Worm (Caenorhabditis elegans) whole organism, young adult: ENCODE results near the gene nep-4.

Experiments used
- akir-1 ChIP-seq: fragments of 200-800 bp; sonication (Bioruptor generic); optimal IDR thresholded peaks from 2 replicates; lab custom pipeline; 2018; ENCODE audit warnings: mild to moderate bottlenecking, missing genetic modification characterization, moderate library complexity, missing compliant biosample characterization
- ama-1 ChIP-seq, 3 experiments: fragments of 150-350 bp in 1 of 3; sonication (generic microtip) in 2 of 3; optimal IDR thresholded peaks; 2 replicates each; lab custom pipeline; 2014 to 2018; ENCODE audit warnings: missing biosample characterization in 2 of 3, missing genetic modification characterization in 2 of 3, missing genetic modification reagents in 2 of 3
- dpl-1 ChIP-seq: fragments of 150-350 bp; optimal IDR thresholded peaks from 2 replicates; lab custom pipeline; 2014; ENCODE audit warnings: missing biosample characterization, missing genetic modification reagents, missing genetic modification characterization
- ets-4 ChIP-seq: fragments of 200-800 bp; sonication (Bioruptor generic); optimal IDR thresholded peaks from 2 replicates; lab custom pipeline; 2018; ENCODE audit warnings: mild to moderate bottlenecking, missing genetic modification characterization, missing compliant biosample characterization
- fkh-3 ChIP-seq: sonication (generic microtip); optimal IDR thresholded peaks from 2 replicates; lab custom pipeline; 2016; ENCODE audit warnings: mild to moderate bottlenecking, missing genetic modification characterization, missing compliant biosample characterization
- him-1 ChIP-seq: sonication (generic microtip); optimal IDR thresholded peaks from 2 replicates; lab custom pipeline; 2016; ENCODE audit warnings: missing genotype, missing genetic modification reagents, missing genetic modification characterization, missing compliant biosample characterization
- let-607 ChIP-seq, 2 experiments: fragments of 200-800 bp in 1 of 2; sonication (Bioruptor generic) in 1 of 2; sonication (generic microtip) in 1 of 2; optimal IDR thresholded peaks; 2 replicates each; lab custom pipeline; 2016 to 2018; ENCODE audit warnings: mild to moderate bottlenecking in 2 of 2, missing compliant biosample characterization in 2 of 2, missing genetic modification characterization in 2 of 2, moderate library complexity in 2 of 2, missing genotype in 1 of 2
- nfya-1 ChIP-seq: sonication (generic microtip); optimal IDR thresholded peaks from 2 replicates; lab custom pipeline; 2017; ENCODE audit warnings: antibody characterized with exemption, missing compliant biosample characterization, missing genetic modification characterization, borderline replicate concordance; ENCODE audit not compliant: insufficient read depth
- pha-4 ChIP-seq: fragments of 150-350 bp; sonication (generic microtip); optimal IDR thresholded peaks from 2 replicates; lab custom pipeline; 2014; ENCODE audit warnings: missing biosample characterization, missing genetic modification reagents, missing genetic modification characterization
- snpc-4 ChIP-seq, 5 experiments: fragments of 150-350 bp in 1 of 5; sonication (generic microtip) in 4 of 5; optimal IDR thresholded peaks; 2 replicates each; lab custom pipeline; 2014 to 2018; ENCODE audit warnings: missing genetic modification characterization in 5 of 5, missing biosample characterization in 3 of 5, antibody characterized with exemption in 2 of 5, mild to moderate bottlenecking in 2 of 5, missing compliant biosample characterization in 2 of 5, missing genotype in 2 of 5, moderate library complexity in 2 of 5, missing genetic modification reagents in 1 of 5
- unc-130 ChIP-seq: sonication (generic microtip); optimal IDR thresholded peaks from 2 replicates; lab custom pipeline; 2016; ENCODE audit warnings: missing genetic modification reagents, missing genetic modification characterization, missing compliant biosample characterization
- unc-62 ChIP-seq: fragments of 150-350 bp; optimal IDR thresholded peaks from 2 replicates; lab custom pipeline; 2014; ENCODE audit warnings: missing biosample characterization, missing genetic modification reagents, missing genetic modification characterization
- ztf-25 ChIP-seq: fragments of 200-800 bp; sonication (Bioruptor generic); IDR thresholded peaks from 2 replicates; pipeline ENCODE4 v1.3.6; 2022; ENCODE audit warnings: missing genetic modification reagents, missing genetic modification characterization, missing compliant biosample characterization
- ztf-6 ChIP-seq: fragments of 200-800 bp; sonication (Bioruptor generic); IDR thresholded peaks from 2 replicates; pipeline ENCODE4 v1.3.6; 2022; ENCODE audit warnings: missing genetic modification reagents, missing genetic modification characterization, missing compliant biosample characterization

DNA sequence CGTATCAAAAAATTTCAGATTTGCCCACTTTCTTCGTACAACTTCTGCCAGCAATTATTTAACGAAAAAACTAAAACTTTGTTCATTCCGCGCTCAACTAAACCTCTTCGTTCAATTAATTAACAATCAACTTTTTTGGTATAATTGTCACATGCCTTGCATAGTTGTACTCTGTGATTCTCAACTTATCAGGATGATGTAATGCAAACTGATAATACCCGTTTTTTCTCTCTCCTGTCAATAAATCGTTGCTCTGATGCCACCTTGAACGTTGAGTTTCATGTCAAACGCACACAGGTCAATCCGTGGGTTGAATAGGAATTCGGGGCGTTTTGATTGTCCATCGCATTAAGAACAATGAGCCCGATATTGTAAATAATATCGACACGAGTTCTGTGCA lies 42.4 kb upstream of the nep-4 start:
- TF ChIP-seq him-1 (no peak), ets-4 (GFP tag; lab: Kevin White, UChicago) (peak; percentile 13), nfya-1 (no peak), ztf-6 (GFP tag; lab: Robert Waterston, UW) (no peak), akir-1 (no peak), unc-130 (GFP tag; lab: Kevin White, UChicago) (no peak), dpl-1 (GFP tag; lab: Kevin White, UChicago) (no peak), unc-62 (GFP tag; lab: Kevin White, UChicago) (peak; percentile 24), snpc-4 (GFP tag; optimal IDR thresholded peaks at IDR 0.05; lab: Kevin White, UChicago) (no peak), snpc-4 (tag; optimal IDR thresholded peaks at IDR 0.05; lab: Kevin White, UChicago) (no peak), ama-1 (optimal IDR thresholded peaks at IDR 0.05; lab: Kevin White, UChicago) (no peak), ama-1 (GFP tag; optimal IDR thresholded peaks at IDR 0.05; lab: Kevin White, UChicago) (no peak), pha-4 (tag; lab: Kevin White, UChicago) (peak; percentile 22), fkh-3 (tag; lab: Kevin White, UChicago) (no peak), ztf-25 (GFP tag; lab: Robert Waterston, UW) (no peak), let-607 (tag; optimal IDR thresholded peaks at IDR 0.05; lab: Kevin White, UChicago) (no peak)
